Worm (Caenorhabditis elegans) whole organism, L2 larva: ENCODE data around the gene srbc-79.

Source experiments
- ceh-82 ChIP-seq: fragments of 150-350 bp; optimal IDR thresholded peaks from 2 replicates; lab custom pipeline; 2014; ENCODE audit warnings: missing biosample characterization, missing genetic modification characterization
- fos-1 ChIP-seq: fragments of 150-350 bp; optimal IDR thresholded peaks from 2 replicates; lab custom pipeline; 2014; ENCODE audit warnings: missing biosample characterization, missing genetic modification characterization
- lsy-2 ChIP-seq, 2 experiments: fragments of 150-350 bp in 1 of 2; sonication (generic microtip) in 1 of 2; optimal IDR thresholded peaks; 2 replicates each; lab custom pipeline; 2014 to 2017; ENCODE audit warnings: missing biosample characterization in 2 of 2, missing genetic modification characterization in 2 of 2
- mdl-1 ChIP-seq, 2 experiments: fragments of 150-350 bp in 1 of 2; sonication (generic microtip) in 1 of 2; optimal IDR thresholded peaks; 2 replicates each; lab custom pipeline; 2017; ENCODE audit warnings: missing biosample characterization in 2 of 2, missing genetic modification characterization in 2 of 2
- nhr-10 ChIP-seq: sonication (generic microtip); optimal IDR thresholded peaks from 2 replicates; lab custom pipeline; 2017; ENCODE audit warnings: missing biosample characterization, missing genetic modification characterization
- nhr-237 ChIP-seq: fragments of 150-350 bp; optimal IDR thresholded peaks from 2 replicates; lab custom pipeline; 2014; ENCODE audit warnings: missing biosample characterization, missing genetic modification characterization

DNA sequence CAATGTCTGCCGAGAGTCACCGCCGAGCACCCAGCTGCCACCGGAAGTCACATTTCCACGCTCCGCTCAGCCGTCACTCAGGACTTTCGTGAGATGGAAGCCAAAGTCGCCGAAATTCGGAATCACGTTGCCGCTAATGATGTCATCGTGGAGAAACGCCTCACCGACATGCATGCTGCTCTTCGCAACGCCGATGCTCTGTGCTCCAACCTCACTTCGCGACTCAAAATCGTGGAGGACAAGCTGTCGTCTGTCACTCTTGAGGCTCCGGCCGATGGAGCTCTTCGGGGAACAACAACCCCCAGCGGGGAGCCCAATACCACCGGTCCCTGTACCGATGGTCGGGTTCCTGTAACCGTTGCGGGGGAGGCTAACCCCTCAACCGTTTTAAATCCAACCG lies 14.3 kb upstream of the srbc-79 start:
- TF ChIP-seq nhr-10 (tag; lab: Kevin White, UChicago) (no peak), fos-1 (no peak), lsy-2 (tag; optimal IDR thresholded peaks at IDR 0.05; lab: Kevin White, UChicago) (no peak), nhr-237 (tag; lab: Kevin White, UChicago) (no peak), mdl-1 (tag; optimal IDR thresholded peaks at IDR 0.05; lab: Kevin White, UChicago) (no peak), ceh-82 (tag; lab: Kevin White, UChicago) (no peak)
